Fruit fly (Drosophila melanogaster) whole organism, pupa: ENCODE results near the gene CG11030.

ENCODE experiments used
- CG10348 ChIP-seq: fragments of 200-800 bp; sonication (Bioruptor generic); IDR thresholded peaks from 2 replicates; pipeline ENCODE4 v1.3.6; 2022; ENCODE audit warnings: missing biosample characterization, missing genetic modification characterization
- CG12605 ChIP-seq: fragments of 200-800 bp; sonication (Bioruptor generic); IDR thresholded peaks from 2 replicates; pipeline ENCODE4 v1.3.6; 2022; ENCODE audit warnings: missing biosample characterization, missing genetic modification characterization
- CG13204 ChIP-seq: fragments of 200-800 bp; sonication (Bioruptor generic); optimal IDR thresholded peaks from 2 replicates; lab custom pipeline; 2018; ENCODE audit warnings: missing biosample characterization, mild to moderate bottlenecking, missing genetic modification characterization, moderate library complexity
- CG14655 ChIP-seq: fragments of 200-800 bp; sonication (Bioruptor generic); optimal IDR thresholded peaks from 3 replicates; lab custom pipeline; 2017; ENCODE audit warnings: mild to moderate bottlenecking, missing biosample characterization, missing genetic modification reagents, missing genetic modification characterization
- CG15710 ChIP-seq: fragments of 200-800 bp; sonication (Bioruptor generic); optimal IDR thresholded peaks from 2 replicates; lab custom pipeline; 2018; ENCODE audit warnings: missing biosample characterization, mild to moderate bottlenecking, missing genetic modification characterization, moderate library complexity
- CG17806 ChIP-seq: fragments of 200-800 bp; sonication (Bioruptor generic); optimal IDR thresholded peaks from 2 replicates; lab custom pipeline; 2018; ENCODE audit warnings: missing biosample characterization, mild to moderate bottlenecking, missing genetic modification characterization, moderate library complexity
- CG32121 ChIP-seq: fragments of 200-800 bp; sonication (Bioruptor generic); IDR thresholded peaks from 2 replicates; pipeline ENCODE4 v1.3.6; 2022; ENCODE audit warnings: missing biosample characterization, missing genetic modification characterization
- CG34367 ChIP-seq: fragments of 200-800 bp; sonication (Bioruptor generic); optimal IDR thresholded peaks from 2 replicates; lab custom pipeline; 2018; ENCODE audit warnings: missing biosample characterization, mild to moderate bottlenecking, missing genetic modification characterization
- CG4496 ChIP-seq: fragments of 200-800 bp; sonication (Bioruptor generic); IDR thresholded peaks from 3 replicates; pipeline ENCODE4 v1.3.6; 2022; ENCODE audit warnings: missing biosample characterization, missing genetic modification characterization
- CG8159 ChIP-seq: fragments of 200-800 bp; sonication (Bioruptor generic); optimal IDR thresholded peaks from 3 replicates; lab custom pipeline; 2018; ENCODE audit warnings: missing biosample characterization, mild to moderate bottlenecking, missing genetic modification characterization, moderate library complexity
- CG8301 ChIP-seq: fragments of 200-800 bp; sonication (Bioruptor generic); optimal IDR thresholded peaks from 2 replicates; lab custom pipeline; 2018; ENCODE audit warnings: missing biosample characterization, mild to moderate bottlenecking, missing genetic modification characterization
- CG9948 ChIP-seq: fragments of 200-800 bp; sonication (Bioruptor generic); optimal IDR thresholded peaks from 2 replicates; lab custom pipeline; 2018; ENCODE audit warnings: missing biosample characterization, mild to moderate bottlenecking, missing genetic modification characterization, moderate library complexity
- D1 ChIP-seq: fragments of 200-800 bp; sonication (Bioruptor generic); optimal IDR thresholded peaks from 2 replicates; lab custom pipeline; 2018; ENCODE audit warnings: missing biosample characterization, mild to moderate bottlenecking, missing genetic modification characterization, moderate library complexity
- EcR ChIP-seq: fragments of 200-800 bp; sonication (Bioruptor generic); optimal IDR thresholded peaks from 3 replicates; lab custom pipeline; 2019; ENCODE audit warnings: missing biosample characterization, missing genetic modification characterization, mild to moderate bottlenecking, moderate library complexity, missing genetic modification reagents
- Ets98B ChIP-seq: fragments of 200-800 bp; sonication (Bioruptor generic); IDR thresholded peaks from 2 replicates; pipeline ENCODE4 v1.3.6; 2022; ENCODE audit warnings: missing biosample characterization, missing genetic modification characterization
- Pif1A ChIP-seq: fragments of 200-800 bp; sonication (Bioruptor generic); optimal IDR thresholded peaks from 3 replicates; lab custom pipeline; 2016; ENCODE audit warnings: missing biosample characterization, missing genetic modification characterization
- Pif1B ChIP-seq: fragments of 200-800 bp; sonication (Bioruptor generic); optimal IDR thresholded peaks from 3 replicates; lab custom pipeline; 2016; ENCODE audit warnings: missing biosample characterization, missing genetic modification characterization
- Snoo ChIP-seq: fragments of 200-800 bp; sonication (Bioruptor generic); optimal IDR thresholded peaks from 3 replicates; lab custom pipeline; 2017; ENCODE audit warnings: missing biosample characterization, mild to moderate bottlenecking, missing genetic modification characterization, inconsistent platforms
- fd96Ca ChIP-seq: fragments of 200-800 bp; sonication (Bioruptor generic); IDR thresholded peaks from 3 replicates; pipeline ENCODE4 v1.3.6; 2022; ENCODE audit warnings: missing biosample characterization, missing genetic modification characterization
- gl ChIP-seq: fragments of 200-800 bp; sonication (Bioruptor generic); optimal IDR thresholded peaks from 2 replicates; lab custom pipeline; 2018; ENCODE audit warnings: missing biosample characterization, mild to moderate bottlenecking, missing genetic modification characterization
- rn ChIP-seq: fragments of 200-800 bp; sonication (Bioruptor generic); IDR thresholded peaks from 2 replicates; pipeline ENCODE4 v1.3.6; 2022; ENCODE audit warnings: missing biosample characterization, missing genetic modification characterization

Gene CG11030

dm6 chr2L:5766498-5767008, 42.1 kb downstream of the CG11030 start:
- TF ChIP-seq Ets98B (GFP tag; lab: Robert Waterston, UW) (no peak), rn (no peak), CG13204 (GFP tag; lab: Kevin White, UChicago) (no peak), CG34367 (no peak), D1 (tag; lab: Kevin White, UChicago) (no peak), fd96Ca (GFP tag; lab: Robert Waterston, UW) (no peak), CG10348 (GFP tag; lab: Robert Waterston, UW) (no peak), CG12605 (GFP tag; lab: Robert Waterston, UW) (no peak), CG32121 (no peak), CG15710 (no peak), EcR (no peak), CG8301 (tag; lab: Kevin White, UChicago) (no peak), CG9948 (tag; lab: Kevin White, UChicago) (no peak), CG8159 (tag; lab: Kevin White, UChicago) (no peak), CG17806 (tag; lab: Kevin White, UChicago) (no peak)

- no peak for TF ChIP-seq rn
- peak; percentile 78 for TF ChIP-seq D1 (tag; lab: Kevin White, UChicago)
- no peak for TF ChIP-seq Snoo (tag; lab: Kevin White, UChicago)
- TF ChIP-seq fd96Ca (GFP tag; lab: Robert Waterston, UW): no peak
- no peak for TF ChIP-seq CG15710
- no peak for TF ChIP-seq CG8159 (tag; lab: Kevin White, UChicago)
- TF ChIP-seq CG8301 (tag; lab: Kevin White, UChicago): no peak
- TF ChIP-seq Pif1A: no peak
- no peak for TF ChIP-seq CG4496
Measured at dm6 chr2L:5771179-5771578, 46.7 kb downstream of the CG11030 start.

- TF ChIP-seq CG4496 (no peak), EcR (no peak), CG9948 (tag; lab: Kevin White, UChicago) (no peak), CG8301 (tag; lab: Kevin White, UChicago) (no peak), CG8159 (tag; lab: Kevin White, UChicago) (no peak), CG13204 (GFP tag; lab: Kevin White, UChicago) (no peak), Snoo (tag; lab: Kevin White, UChicago) (no peak), CG12605 (GFP tag; lab: Robert Waterston, UW) (no peak), CG10348 (GFP tag; lab: Robert Waterston, UW) (no peak), D1 (tag; lab: Kevin White, UChicago) (no peak), CG17806 (tag; lab: Kevin White, UChicago) (no peak), CG14655 (GFP tag; lab: Kevin White, UChicago) (no peak), CG34367 (no peak)
Measured at dm6 chr2L:5772262-5772661, 47.8 kb downstream of the CG11030 start.

- peak; percentile 28 for TF ChIP-seq CG8301 (tag; lab: Kevin White, UChicago)
- TF ChIP-seq Pif1A: peak; percentile 37
- peak; percentile 47 for TF ChIP-seq CG14655 (GFP tag; lab: Kevin White, UChicago)
- TF ChIP-seq CG8159 (tag; lab: Kevin White, UChicago): peak; percentile 38
- TF ChIP-seq CG15710: peak; percentile 24
- 0 out of 2 replicates have a peak, but pooled peaks have one; percentile 12 for TF ChIP-seq CG12605 (GFP tag; lab: Robert Waterston, UW)
- TF ChIP-seq CG17806 (tag; lab: Kevin White, UChicago): peak; percentile 46
- TF ChIP-seq Snoo (tag; lab: Kevin White, UChicago): no peak
- peak; percentile 29 for TF ChIP-seq CG9948 (tag; lab: Kevin White, UChicago)
- TF ChIP-seq CG34367: no peak
- no peak for TF ChIP-seq fd96Ca (GFP tag; lab: Robert Waterston, UW)
- peak; percentile 16 for TF ChIP-seq gl (tag; lab: Kevin White, UChicago)
Measured at dm6 chr2L:5778157-5778556, 53.7 kb downstream of the CG11030 start.

- TF ChIP-seq D1 (tag; lab: Kevin White, UChicago): no peak
Measured at dm6 chr2L:5780703-5781102, 56.2 kb downstream of the CG11030 start.

dm6 chr2L:5781181-5781580, 56.7 kb downstream of the CG11030 start:
- TF ChIP-seq CG9948 (tag; lab: Kevin White, UChicago) (peak; percentile 37), Snoo (tag; lab: Kevin White, UChicago) (no peak), D1 (tag; lab: Kevin White, UChicago) (no peak), Pif1A (peak; percentile 18), CG34367 (no peak), CG17806 (tag; lab: Kevin White, UChicago) (peak; percentile 27), CG10348 (GFP tag; lab: Robert Waterston, UW) (no peak), CG12605 (GFP tag; lab: Robert Waterston, UW) (no peak), CG8301 (tag; lab: Kevin White, UChicago) (peak; percentile 11), CG15710 (peak; percentile 20), CG14655 (GFP tag; lab: Kevin White, UChicago) (no peak), CG4496 (peak; percentile 36; the same call in 2 of the 3 replicates), CG13204 (GFP tag; lab: Kevin White, UChicago) (peak; percentile 15), gl (tag; lab: Kevin White, UChicago) (no peak), Ets98B (GFP tag; lab: Robert Waterston, UW) (no peak), Pif1B (peak; percentile 36), CG8159 (tag; lab: Kevin White, UChicago) (no peak)
